Worm (Caenorhabditis elegans) whole organism, L4 larva: ENCODE results near the gene glrx-3.
"Not testable (repeated sequence)": the region's sequence is repeated elsewhere in the genome, so short reads cannot be mapped to it uniquely, and the experiment has no call there.

Source experiments
- T20F7.1 ChIP-seq: fragments of 200-800 bp; sonication (Bioruptor generic); optimal IDR thresholded peaks from 2 replicates; lab custom pipeline; 2018; ENCODE audit warnings: mild to moderate bottlenecking, missing genetic modification characterization, missing compliant biosample characterization
- daf-16 ChIP-seq, 3 experiments: sonication (generic microtip); optimal IDR thresholded peaks; 2 replicates each; lab custom pipeline; 2016 to 2017; ENCODE audit warnings: missing genetic modification characterization in 3 of 3, missing genetic modification reagents in 3 of 3, mild to moderate bottlenecking in 2 of 3, missing compliant biosample characterization in 2 of 3, missing biosample characterization in 1 of 3, moderate library complexity in 1 of 3
- nhr-48 ChIP-seq: sonication (generic microtip); optimal IDR thresholded peaks from 2 replicates; lab custom pipeline; 2016; ENCODE audit warnings: mild to moderate bottlenecking, missing genetic modification characterization, missing compliant biosample characterization
- nhr-76 ChIP-seq: fragments of 150-350 bp; optimal IDR thresholded peaks from 2 replicates; lab custom pipeline; 2014; ENCODE audit warnings: missing biosample characterization, missing genetic modification characterization
- pha-4 ChIP-seq, 2 experiments: fragments of 150-350 bp in 1 of 2; fragments of 200-800 bp in 1 of 2; sonication (Bioruptor generic) in 1 of 2; IDR thresholded peaks in 1 of 2; optimal IDR thresholded peaks in 1 of 2; 2 replicates each; pipeline versions ENCODE4 v1.3.6 to Lab custom; 2014 to 2022; ENCODE audit warnings: missing genetic modification characterization in 2 of 2, missing genetic modification reagents in 2 of 2, missing biosample characterization in 1 of 2, missing compliant biosample characterization in 1 of 2
- pqm-1 ChIP-seq: sonication (generic microtip); optimal IDR thresholded peaks from 2 replicates; lab custom pipeline; 2017; ENCODE audit warnings: missing biosample characterization, missing genetic modification characterization

- not testable (repeated sequence) for TF ChIP-seq nhr-48; pha-4 (GFP tag; IDR thresholded peaks at IDR 0.05; lab: Robert Waterston, UW); pha-4 (tag; optimal IDR thresholded peaks at IDR 0.05; lab: Kevin White, UChicago); pqm-1 (tag; lab: Kevin White, UChicago); T20F7.1; daf-16 (GFP tag; optimal IDR thresholded peaks at IDR 0.05; lab: Kevin White, UChicago); daf-16 (tag; optimal IDR thresholded peaks at IDR 0.05; lab: Kevin White, UChicago); nhr-76 (tag; lab: Kevin White, UChicago)
These were observed 30.7 kb downstream of the glrx-3 start for ce11 chrV:4310414-4310813.
